Fruit fly (Drosophila melanogaster) whole organism, prepupa: Measurements from ENCODE around the gene CG15695.

ENCODE experiments used
- CG10631 ChIP-seq: fragments of 200-800 bp; sonication (Bioruptor generic); optimal IDR thresholded peaks from 2 replicates; lab custom pipeline; 2016; ENCODE audit warnings: missing biosample characterization, missing genetic modification characterization
- CG11294 ChIP-seq: fragments of 200-800 bp; sonication (Bioruptor generic); IDR thresholded peaks from 2 replicates; pipeline ENCODE4 v1.3.6; 2022; ENCODE audit warnings: missing biosample characterization, missing genetic modification characterization
- CG32006 ChIP-seq: fragments of 200-800 bp; sonication (Bioruptor generic); optimal IDR thresholded peaks from 3 replicates; lab custom pipeline; 2017; ENCODE audit warnings: missing biosample characterization, mild to moderate bottlenecking, missing genetic modification characterization
- CG3919 ChIP-seq: fragments of 200-800 bp; sonication (Bioruptor generic); optimal IDR thresholded peaks from 3 replicates; lab custom pipeline; 2016; ENCODE audit warnings: missing biosample characterization, missing genetic modification characterization
- CG8319 ChIP-seq: fragments of 200-800 bp; sonication (Bioruptor generic); optimal IDR thresholded peaks from 3 replicates; lab custom pipeline; 2016; ENCODE audit warnings: missing biosample characterization, missing genetic modification characterization
- OdsH ChIP-seq: fragments of 200-800 bp; sonication (Bioruptor generic); optimal IDR thresholded peaks from 3 replicates; lab custom pipeline; 2016; ENCODE audit warnings: missing biosample characterization, missing genetic modification characterization
- Sox14 ChIP-seq: fragments of 200-800 bp; sonication (Bioruptor generic); optimal IDR thresholded peaks from 3 replicates; lab custom pipeline; 2016; ENCODE audit warnings: missing biosample characterization, missing genetic modification characterization
- fd59A ChIP-seq: fragments of 200-800 bp; sonication (Bioruptor generic); optimal IDR thresholded peaks from 2 replicates; lab custom pipeline; 2017; ENCODE audit warnings: missing biosample characterization, mild to moderate bottlenecking, missing genetic modification characterization, missing genetic modification reagents
- net ChIP-seq: fragments of 200-800 bp; sonication (Bioruptor generic); optimal IDR thresholded peaks from 3 replicates; lab custom pipeline; 2016; ENCODE audit warnings: missing biosample characterization, missing genetic modification characterization
- topi ChIP-seq: fragments of 200-800 bp; sonication (Bioruptor generic); optimal IDR thresholded peaks from 3 replicates; lab custom pipeline; 2016; ENCODE audit warnings: missing biosample characterization, missing genetic modification characterization

- no peak for TF ChIP-seq CG11294 (GFP tag; lab: Robert Waterston, UW)
- TF ChIP-seq fd59A (GFP tag; lab: Kevin White, UChicago), result no peak
- no peak for TF ChIP-seq CG8319 (GFP tag; lab: Kevin White, UChicago)
- no peak for TF ChIP-seq CG32006
- no peak for TF ChIP-seq CG3919 (GFP tag; lab: Kevin White, UChicago)
- no peak for TF ChIP-seq net
- no peak for TF ChIP-seq topi (GFP tag; lab: Kevin White, UChicago)
- TF ChIP-seq CG10631 (GFP tag; lab: Kevin White, UChicago), result no peak
- no peak for TF ChIP-seq OdsH (GFP tag; lab: Kevin White, UChicago)
- no peak for TF ChIP-seq Sox14 (GFP tag; lab: Kevin White, UChicago)
Observed at dm6 chr3R:20823704-20824454, 18.1 kb upstream of the CG15695 start, which contains the start of gene CG17272.
